Worm (Caenorhabditis elegans): ENCODE measurements around the gene C05D12.1.

Gene C05D12.1

ce11 chrII:11459883-11460282 lies 44.3 kb upstream of the C05D12.1 start:
- TF ChIP-seq lin-40 (tag; optimal IDR thresholded peaks at IDR 0.05): no peak
- no peak for TF ChIP-seq rec-8 (tag; optimal IDR thresholded peaks at IDR 0.05)
- no peak for TF ChIP-seq zfh-2 (GFP tag; conservative IDR thresholded peaks at IDR 0.05)
- no peak for TF ChIP-seq sptf-2 (GFP tag; optimal IDR thresholded peaks at IDR 0.05)
- TF ChIP-seq nhr-80 (tag; optimal IDR thresholded peaks at IDR 0.05): peak; percentile 55
- TF ChIP-seq madf-8 (GFP tag; conservative IDR thresholded peaks at IDR 0.05): no peak

ce11 chrII:11455715-11456114 lies 40.1 kb upstream of the C05D12.1 start:
- TF ChIP-seq D2030.7 (GFP tag; IDR thresholded peaks at IDR 0.05) (no peak), B0261.1 (tag; optimal IDR thresholded peaks at IDR 0.05) (no peak), egl-18 (GFP tag; IDR thresholded peaks at IDR 0.05) (no peak), F33H1.4 (GFP tag; IDR thresholded peaks at IDR 0.05) (peak; percentile 26; the same call in 1 of the 2 replicates), lin-26 (GFP tag; IDR thresholded peaks at IDR 0.05) (no peak), rpc-1 (optimal IDR thresholded peaks at IDR 0.05) (no peak), rpc-1 (tag; optimal IDR thresholded peaks at IDR 0.05) (no peak), K12H6.12 (tag; optimal IDR thresholded peaks at IDR 0.05) (no peak), nhr-120 (GFP tag; IDR thresholded peaks at IDR 0.05) (no peak), snpc-3.4 (tag; optimal IDR thresholded peaks at IDR 0.05) (no peak), hmg-1.2 (GFP tag; IDR thresholded peaks at IDR 0.05) (peak; percentile 18; the same call in 1 of the 2 replicates), cebp-1 (GFP tag; IDR thresholded peaks at IDR 0.05) (no peak), cebp-1 (tag; optimal IDR thresholded peaks at IDR 0.05) (peak; percentile 3), Y79H2A.3 (GFP tag; conservative IDR thresholded peaks at IDR 0.05) (peak; percentile 84; the same call in 1 of the 2 replicates), repo-1 (tag; optimal IDR thresholded peaks at IDR 0.05) (peak; percentile 24), zfh-2 (GFP tag; conservative IDR thresholded peaks at IDR 0.05) (no peak), ztf-22 (GFP tag; optimal IDR thresholded peaks at IDR 0.05) (no peak), snpc-1.3 (tag; optimal IDR thresholded peaks at IDR 0.05; ENCODE audit: insufficient read depth) (no peak), ceh-100 (GFP tag; IDR thresholded peaks at IDR 0.05) (no peak), B0035.1 (tag; optimal IDR thresholded peaks at IDR 0.05) (no peak), madf-3 (GFP tag; IDR thresholded peaks at IDR 0.05) (peak; percentile 69; the same call in 1 of the 2 replicates), let-607 (tag; optimal IDR thresholded peaks at IDR 0.05) (no peak), ceh-27 (GFP tag; optimal IDR thresholded peaks at IDR 0.05) (no peak), hrde-1 (tag; optimal IDR thresholded peaks at IDR 0.05; ENCODE audit: borderline replicate concordance) (peak; percentile 68), mcd-1 (GFP tag; IDR thresholded peaks at IDR 0.05) (peak; percentile 24; the same call in 1 of the 2 replicates), bed-1 (GFP tag; IDR thresholded peaks at IDR 0.05) (no peak), ztf-3 (GFP tag; optimal IDR thresholded peaks at IDR 0.05) (no peak), madf-6 (GFP tag; IDR thresholded peaks at IDR 0.05) (peak; percentile 67), ZK185.1 (tag; optimal IDR thresholded peaks at IDR 0.05; ENCODE audit: poor library complexity, severe bottlenecking) (no peak), egl-44 (GFP tag; IDR thresholded peaks at IDR 0.05) (peak; percentile 43; the same call in 1 of the 2 replicates), tbp1 (GFP tag; optimal IDR thresholded peaks at IDR 0.05) (peak; percentile 0), nhr-90 (tag; optimal IDR thresholded peaks at IDR 0.05) (no peak), F49E8.2 (tag; optimal IDR thresholded peaks at IDR 0.05; ENCODE audit: insufficient read depth) (peak; percentile 42), tlf-1 (GFP tag; optimal IDR thresholded peaks at IDR 0.05) (peak; percentile 2), let-526 (GFP tag; IDR thresholded peaks at IDR 0.05) (no peak), Y67H2A.10 (GFP tag; conservative IDR thresholded peaks at IDR 0.05) (no peak), lin-54 (GFP tag; optimal IDR thresholded peaks at IDR 0.05) (peak; percentile 21), ekl-4 (GFP tag; IDR thresholded peaks at IDR 0.05) (peak; percentile 68; the same call in 1 of the 2 replicates), him-1 (tag; optimal IDR thresholded peaks at IDR 0.05) (peak; percentile 31), lag-1 (GFP tag; IDR thresholded peaks at IDR 0.05) (no peak), nhr-27 (tag; optimal IDR thresholded peaks at IDR 0.05) (no peak)
